Worm (Caenorhabditis elegans) whole organism, L1 larva: ENCODE data around the gene chca-1.

Experiments used
- C04F5.9 ChIP-seq: sonication (generic microtip); optimal IDR thresholded peaks from 2 replicates; lab custom pipeline; 2016; ENCODE audit warnings: missing genetic modification characterization, missing compliant biosample characterization
- Y116A8C.19 ChIP-seq: sonication (generic microtip); optimal IDR thresholded peaks from 2 replicates; lab custom pipeline; 2016; ENCODE audit warnings: missing compliant biosample characterization, missing genetic modification characterization, borderline replicate concordance
- aha-1 ChIP-seq: fragments of 150-350 bp; optimal IDR thresholded peaks from 2 replicates; lab custom pipeline; 2014; ENCODE audit warnings: missing biosample characterization, missing genetic modification characterization
- aly-2 ChIP-seq: fragments of 150-350 bp; optimal IDR thresholded peaks from 2 replicates; lab custom pipeline; 2014; ENCODE audit warnings: missing biosample characterization, missing genetic modification characterization
- blmp-1 ChIP-seq: fragments of 150-350 bp; optimal IDR thresholded peaks from 2 replicates; lab custom pipeline; 2014; ENCODE audit warnings: missing biosample characterization, missing genetic modification characterization
- ceh-63 ChIP-seq: fragments of 200-800 bp; sonication (Bioruptor generic); optimal IDR thresholded peaks from 2 replicates; lab custom pipeline; 2018; ENCODE audit warnings: mild to moderate bottlenecking, missing genetic modification characterization, missing compliant biosample characterization
- ceh-8 ChIP-seq: fragments of 200-800 bp; sonication (Bioruptor generic); optimal IDR thresholded peaks from 2 replicates; lab custom pipeline; 2018; ENCODE audit warnings: mild to moderate bottlenecking, missing genetic modification characterization, moderate library complexity, missing compliant biosample characterization
- ceh-82 ChIP-seq, 3 experiments: fragments of 150-350 bp in 1 of 3; sonication (generic microtip) in 2 of 3; optimal IDR thresholded peaks; 2 replicates each; lab custom pipeline; 2014 to 2017; ENCODE audit warnings: missing biosample characterization in 3 of 3, missing genetic modification characterization in 3 of 3
- ceh-88 ChIP-seq: fragments of 200-800 bp; sonication (Bioruptor generic); IDR thresholded peaks from 2 replicates; pipeline ENCODE4 v1.3.6; 2022; ENCODE audit warnings: missing genetic modification characterization, missing compliant biosample characterization
- ceh-90 ChIP-seq: sonication (generic microtip); optimal IDR thresholded peaks from 2 replicates; lab custom pipeline; 2016; ENCODE audit warnings: missing genetic modification characterization, missing compliant biosample characterization
- dpl-1 ChIP-seq, 3 experiments: fragments of 150-350 bp in 2 of 3; sonication (generic microtip) in 1 of 3; optimal IDR thresholded peaks; 2 replicates each; lab custom pipeline; 2014 to 2017; ENCODE audit warnings: missing biosample characterization in 3 of 3, missing genetic modification characterization in 3 of 3, missing genetic modification reagents in 3 of 3
- efl-3 ChIP-seq: fragments of 200-800 bp; sonication (Bioruptor generic); optimal IDR thresholded peaks from 2 replicates; lab custom pipeline; 2018; ENCODE audit warnings: mild to moderate bottlenecking, missing genetic modification characterization, missing compliant biosample characterization
- elt-2 ChIP-seq: sonication (generic microtip); optimal IDR thresholded peaks from 2 replicates; lab custom pipeline; 2016; ENCODE audit warnings: missing genetic modification characterization, mild to moderate bottlenecking, inconsistent platforms, missing compliant biosample characterization, missing genetic modification reagents
- elt-3 ChIP-seq, 6 experiments: fragments of 150-350 bp in 1 of 6; sonication (generic microtip); optimal IDR thresholded peaks; 2 replicates each; lab custom pipeline; 2017 to 2018; ENCODE audit warnings: missing biosample characterization in 6 of 6, missing genetic modification characterization in 6 of 6, inconsistent platforms in 1 of 6
- ets-5 ChIP-seq: fragments of 200-800 bp; sonication (Bioruptor generic); IDR thresholded peaks from 2 replicates; pipeline ENCODE4 v1.3.6; 2022; ENCODE audit warnings: missing genetic modification characterization, missing compliant biosample characterization
- fos-1 ChIP-seq: fragments of 150-350 bp; optimal IDR thresholded peaks from 2 replicates; lab custom pipeline; 2014; ENCODE audit warnings: missing biosample characterization, missing genetic modification characterization
- hlh-17 ChIP-seq: fragments of 200-800 bp; sonication (Bioruptor generic); optimal IDR thresholded peaks from 2 replicates; lab custom pipeline; 2018; ENCODE audit warnings: missing genetic modification characterization, mild to moderate bottlenecking, missing compliant biosample characterization, moderate library complexity, borderline replicate concordance
- hlh-4 ChIP-seq: sonication (generic microtip); optimal IDR thresholded peaks from 2 replicates; lab custom pipeline; 2016; ENCODE audit warnings: mild to moderate bottlenecking, missing genetic modification characterization, missing compliant biosample characterization
- hpl-2 ChIP-seq: fragments of 150-350 bp; optimal IDR thresholded peaks from 2 replicates; lab custom pipeline; 2014; ENCODE audit warnings: missing biosample characterization, missing genetic modification reagents, missing genetic modification characterization
- isw-1 ChIP-seq: fragments of 200-800 bp; sonication (Bioruptor generic); IDR thresholded peaks from 2 replicates; pipeline ENCODE4 v1.3.6; 2022; ENCODE audit warnings: missing genetic modification characterization, missing compliant biosample characterization
- jun-1 ChIP-seq: fragments of 150-350 bp; optimal IDR thresholded peaks from 2 replicates; lab custom pipeline; 2014; ENCODE audit warnings: missing biosample characterization, missing genetic modification reagents, missing genetic modification characterization
- lin-13 ChIP-seq: fragments of 150-350 bp; optimal IDR thresholded peaks from 2 replicates; lab custom pipeline; 2014; ENCODE audit warnings: missing biosample characterization, missing genetic modification reagents, missing genetic modification characterization
- lin-14 ChIP-seq: fragments of 200-800 bp; sonication (Bioruptor generic); optimal IDR thresholded peaks from 2 replicates; lab custom pipeline; 2018; ENCODE audit warnings: mild to moderate bottlenecking, missing genetic modification characterization, moderate library complexity, missing compliant biosample characterization
- lin-35 ChIP-seq, 2 experiments: fragments of 150-350 bp; optimal IDR thresholded peaks; 2 replicates each; lab custom pipeline; 2014; ENCODE audit warnings: missing biosample characterization in 2 of 2, missing genetic modification characterization in 2 of 2, missing genetic modification reagents in 2 of 2
- lin-39 ChIP-seq: fragments of 150-350 bp; optimal IDR thresholded peaks from 2 replicates; lab custom pipeline; 2014; ENCODE audit warnings: missing biosample characterization, missing genetic modification reagents, missing genetic modification characterization
- lir-3 ChIP-seq: sonication (generic microtip); optimal IDR thresholded peaks from 2 replicates; lab custom pipeline; 2016; ENCODE audit warnings: mild to moderate bottlenecking, missing genetic modification characterization, moderate library complexity, missing compliant biosample characterization; ENCODE audit not compliant: poor library complexity
- mab-9 ChIP-seq: fragments of 200-800 bp; sonication (Bioruptor generic); IDR thresholded peaks from 2 replicates; pipeline ENCODE4 v1.3.6; 2022; ENCODE audit warnings: missing genetic modification reagents, missing genetic modification characterization, missing compliant biosample characterization
- mdl-1 ChIP-seq, 2 experiments: fragments of 150-350 bp; optimal IDR thresholded peaks; 2 replicates each; lab custom pipeline; 2014 to 2017; ENCODE audit warnings: missing biosample characterization in 2 of 2, missing genetic modification characterization in 2 of 2, inconsistent platforms in 1 of 2
- mef-2 ChIP-seq: fragments of 150-350 bp; optimal IDR thresholded peaks from 2 replicates; lab custom pipeline; 2014; ENCODE audit warnings: missing biosample characterization, missing genetic modification characterization
- mep-1 ChIP-seq: fragments of 150-350 bp; optimal IDR thresholded peaks from 2 replicates; lab custom pipeline; 2014; ENCODE audit warnings: missing biosample characterization, missing genetic modification characterization
- nhr-12 ChIP-seq: sonication (generic microtip); optimal IDR thresholded peaks from 2 replicates; lab custom pipeline; 2017; ENCODE audit warnings: missing biosample characterization, missing genetic modification characterization
- nhr-20 ChIP-seq: sonication (generic microtip); optimal IDR thresholded peaks from 2 replicates; lab custom pipeline; 2016; ENCODE audit warnings: mild to moderate bottlenecking, missing genetic modification characterization, missing compliant biosample characterization
- nhr-71 ChIP-seq: sonication (generic microtip); optimal IDR thresholded peaks from 2 replicates; lab custom pipeline; 2016; ENCODE audit warnings: mild to moderate bottlenecking, missing genetic modification characterization, moderate library complexity, missing compliant biosample characterization
- nhr-76 ChIP-seq: sonication (generic microtip); optimal IDR thresholded peaks from 2 replicates; lab custom pipeline; 2017; ENCODE audit warnings: missing biosample characterization, missing genetic modification characterization
- nhr-77 ChIP-seq: fragments of 150-350 bp; optimal IDR thresholded peaks from 2 replicates; lab custom pipeline; 2014; ENCODE audit warnings: missing biosample characterization, missing genetic modification characterization
- nhr-84 ChIP-seq: sonication (generic microtip); optimal IDR thresholded peaks from 2 replicates; lab custom pipeline; 2017; ENCODE audit warnings: missing biosample characterization, missing genetic modification characterization
- nhr-85 ChIP-seq: sonication (generic microtip); peaks from one replicate; lab custom pipeline; 2016; ENCODE audit warnings: missing genetic modification characterization, inconsistent platforms, missing compliant biosample characterization
- pag-3 ChIP-seq: sonication (generic microtip); optimal IDR thresholded peaks from 2 replicates; lab custom pipeline; 2017; ENCODE audit warnings: missing genetic modification characterization, mild to moderate bottlenecking, missing compliant biosample characterization, antibody characterized with exemption, borderline replicate concordance; ENCODE audit not compliant: insufficient read depth
- pax-3 ChIP-seq: fragments of 200-800 bp; sonication (Bioruptor generic); optimal IDR thresholded peaks from 2 replicates; lab custom pipeline; 2018; ENCODE audit warnings: mild to moderate bottlenecking, missing genetic modification characterization, moderate library complexity, missing compliant biosample characterization
- pqm-1 ChIP-seq: sonication (generic microtip); optimal IDR thresholded peaks from 3 replicates; lab custom pipeline; 2017; ENCODE audit warnings: missing biosample characterization, missing genetic modification characterization
- rnt-1 ChIP-seq: sonication (generic microtip); optimal IDR thresholded peaks from 2 replicates; lab custom pipeline; 2016; ENCODE audit warnings: mild to moderate bottlenecking, missing genetic modification characterization, moderate library complexity, missing compliant biosample characterization
- skn-1 ChIP-seq: fragments of 150-350 bp; optimal IDR thresholded peaks from 2 replicates; lab custom pipeline; 2014; ENCODE audit warnings: missing biosample characterization, missing genetic modification characterization
- snpc-4 ChIP-seq: fragments of 150-350 bp; optimal IDR thresholded peaks from 2 replicates; lab custom pipeline; 2014; ENCODE audit warnings: missing biosample characterization, missing genetic modification characterization
- snu-23 ChIP-seq: sonication (generic microtip); optimal IDR thresholded peaks from 2 replicates; lab custom pipeline; 2016; ENCODE audit warnings: missing genetic modification characterization, missing compliant biosample characterization
- sup-37 ChIP-seq: fragments of 200-800 bp; sonication (Bioruptor generic); optimal IDR thresholded peaks from 2 replicates; lab custom pipeline; 2018; ENCODE audit warnings: mild to moderate bottlenecking, missing genetic modification characterization, missing compliant biosample characterization
- swsn-7 ChIP-seq: sonication (generic microtip); optimal IDR thresholded peaks from 2 replicates; lab custom pipeline; 2016; ENCODE audit warnings: missing genetic modification characterization, missing compliant biosample characterization
- tbx-2 ChIP-seq: sonication (generic microtip); optimal IDR thresholded peaks from 2 replicates; lab custom pipeline; 2016; ENCODE audit warnings: missing genetic modification characterization, missing compliant biosample characterization
- zip-4 ChIP-seq: fragments of 200-800 bp; sonication (Bioruptor generic); optimal IDR thresholded peaks from 2 replicates; lab custom pipeline; 2018; ENCODE audit warnings: mild to moderate bottlenecking, missing genetic modification characterization, moderate library complexity, missing compliant biosample characterization
- ztf-11 ChIP-seq, 2 experiments: sonication (generic microtip); optimal IDR thresholded peaks; 2 replicates each; lab custom pipeline; 2016 to 2017; ENCODE audit warnings: missing genetic modification characterization in 2 of 2, missing biosample characterization in 1 of 2, missing compliant biosample characterization in 1 of 2

chca-1 gene

ce11 chrIV:9643188-9643587 is 8.0 kb upstream of the chca-1 start, which contains the start of gene degl-2:
TSS of gene degl-2 (plus strand) at chrIV:9643488.
- TF ChIP-seq elt-2 (tag; lab: Kevin White, UChicago) (no peak), ceh-90 (no peak), mab-9 (GFP tag; lab: Robert Waterston, UW) (no peak), mef-2 (no peak), snu-23 (GFP tag; lab: Kevin White, UChicago) (no peak), pqm-1 (no peak), nhr-12 (tag; lab: Kevin White, UChicago) (no peak), fos-1 (tag; lab: Kevin White, UChicago) (no peak)

DNA sequence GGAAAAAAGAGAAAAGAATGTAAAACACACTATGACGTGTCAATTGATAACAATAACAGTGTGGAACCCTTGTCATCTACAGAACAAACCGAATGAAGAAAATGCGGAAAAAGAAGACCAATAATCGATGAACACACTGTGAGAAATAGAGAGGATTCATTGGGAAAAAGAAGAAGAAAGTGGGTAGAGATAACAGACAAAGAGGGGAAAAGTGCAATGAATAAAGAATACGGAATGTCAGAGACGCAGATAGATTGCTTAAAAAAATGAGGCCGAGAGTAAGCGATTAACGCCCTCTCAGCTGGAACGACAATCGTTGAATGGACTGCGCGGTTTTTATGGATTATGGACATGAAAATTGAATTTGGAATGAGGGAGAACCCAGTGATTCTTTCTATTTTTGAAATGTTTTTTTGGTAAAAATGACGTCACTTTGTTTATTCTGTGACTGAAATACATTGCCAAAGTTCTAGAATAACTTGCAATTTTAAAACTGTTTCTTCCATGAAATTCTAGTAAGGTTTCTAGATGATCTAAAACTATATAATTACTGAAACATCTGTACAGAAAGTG is 3.3 kb upstream of the chca-1 start, which contains the start of gene amph-1:
TSS of gene amph-1 (minus strand) at position 85 of the 573 bp plus-strand sequence.
- TF ChIP-seq ceh-88 (GFP tag; lab: Robert Waterston, UW): no peak
- TF ChIP-seq nhr-84 (tag; lab: Kevin White, UChicago): no peak
- TF ChIP-seq nhr-20 (tag; lab: Kevin White, UChicago): peak; percentile 35
- TF ChIP-seq mep-1 (tag; lab: Kevin White, UChicago): peak; percentile 65
- no peak for TF ChIP-seq aha-1
- no peak for TF ChIP-seq ets-5 (GFP tag; lab: Robert Waterston, UW)
- TF ChIP-seq ceh-90: no peak
- no peak for TF ChIP-seq sup-37
- TF ChIP-seq hlh-4 (tag; lab: Kevin White, UChicago): no peak
- TF ChIP-seq hlh-17 (GFP tag; lab: Kevin White, UChicago): no peak
- TF ChIP-seq C04F5.9 (tag; lab: Kevin White, UChicago): no peak
- TF ChIP-seq pax-3 (tag; lab: Kevin White, UChicago): no peak
- TF ChIP-seq elt-3 (tag; optimal IDR thresholded peaks at IDR 0.05; lab: Kevin White, UChicago): peak in 1 of 6 experiments; percentile 8
- no peak for TF ChIP-seq nhr-77
- TF ChIP-seq snpc-4 (tag; lab: Kevin White, UChicago): no peak
- TF ChIP-seq fos-1 (tag; lab: Kevin White, UChicago): no peak
- no peak for TF ChIP-seq Y116A8C.19
- TF ChIP-seq blmp-1 (tag; lab: Kevin White, UChicago): peak; percentile 75
- TF ChIP-seq aly-2 (tag; lab: Kevin White, UChicago): no peak
- peak in 2 of 3 experiments; percentile 1 to 19 for TF ChIP-seq dpl-1 (GFP tag; optimal IDR thresholded peaks at IDR 0.05; lab: Kevin White, UChicago)
- no peak for TF ChIP-seq efl-3 (GFP tag; lab: Kevin White, UChicago)
- no peak for TF ChIP-seq mdl-1 (tag; optimal IDR thresholded peaks at IDR 0.05; lab: Kevin White, UChicago)
- TF ChIP-seq nhr-76: no peak
- TF ChIP-seq hpl-2 (GFP tag; lab: Kevin White, UChicago): no peak
- peak; percentile 2 for TF ChIP-seq lir-3
- TF ChIP-seq lin-35 (GFP tag; optimal IDR thresholded peaks at IDR 0.05; lab: Kevin White, UChicago): peak; percentile 41
- TF ChIP-seq nhr-85 (tag; lab: Kevin White, UChicago): peak; percentile 57
- peak; percentile 2 for TF ChIP-seq jun-1 (tag; lab: Kevin White, UChicago)
- no peak for TF ChIP-seq lin-13
- TF ChIP-seq ceh-8: no peak
- peak; percentile 15 for TF ChIP-seq tbx-2 (tag; lab: Kevin White, UChicago)
- TF ChIP-seq ztf-11 (tag; optimal IDR thresholded peaks at IDR 0.05; lab: Kevin White, UChicago): no peak
- TF ChIP-seq nhr-71: peak; percentile 37
- no peak for TF ChIP-seq ceh-63 (GFP tag; lab: Kevin White, UChicago)
- peak; percentile 19 for TF ChIP-seq swsn-7
- TF ChIP-seq lin-14 (GFP tag; lab: Kevin White, UChicago): peak; percentile 83
- TF ChIP-seq lin-39 (tag; lab: Kevin White, UChicago): no peak
- no peak; the same call in 1 of the 2 replicates for TF ChIP-seq isw-1
- TF ChIP-seq ceh-82 (tag; optimal IDR thresholded peaks at IDR 0.05; lab: Kevin White, UChicago): peak in 1 of 3 experiments; percentile 1
- TF ChIP-seq nhr-12 (tag; lab: Kevin White, UChicago): no peak
- peak; percentile 45 for TF ChIP-seq rnt-1
- TF ChIP-seq zip-4: no peak
- peak; percentile 1 for TF ChIP-seq skn-1 (tag; lab: Kevin White, UChicago)
- TF ChIP-seq pag-3: no peak
- TF ChIP-seq snu-23 (GFP tag; lab: Kevin White, UChicago): peak; percentile 58
